Fruit fly (Drosophila melanogaster): ENCODE data around the gene Dok.
A peak's percentile ranks its signal among the peaks of the same experiment; 100 is the strongest.

The Dok gene

DNA sequence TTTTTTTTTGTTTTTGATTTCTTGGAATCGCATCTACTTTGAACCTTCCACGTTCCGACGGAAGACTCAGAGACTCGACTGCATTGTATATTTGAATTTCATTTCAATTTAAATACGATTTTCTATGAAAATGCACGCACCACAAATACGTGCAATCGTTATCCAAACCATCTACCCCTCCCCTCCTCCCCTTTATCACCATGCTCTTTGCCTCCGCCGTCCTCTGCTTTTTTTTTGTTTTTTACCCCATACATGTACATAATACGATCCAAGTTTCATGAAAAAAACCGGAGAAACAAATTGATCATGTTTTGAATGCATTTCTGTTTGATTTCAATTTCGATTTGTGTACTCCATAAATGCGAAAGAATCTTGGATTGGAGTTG lies 4.3 kb upstream of the Dok start:
- TF ChIP-seq CG12605 (GFP tag; IDR thresholded peaks at IDR 0.05) = peak; percentile 32; the same call in 1 of the 2 replicates
- no peak for TF ChIP-seq gl (tag; optimal IDR thresholded peaks at IDR 0.05)

DNA sequence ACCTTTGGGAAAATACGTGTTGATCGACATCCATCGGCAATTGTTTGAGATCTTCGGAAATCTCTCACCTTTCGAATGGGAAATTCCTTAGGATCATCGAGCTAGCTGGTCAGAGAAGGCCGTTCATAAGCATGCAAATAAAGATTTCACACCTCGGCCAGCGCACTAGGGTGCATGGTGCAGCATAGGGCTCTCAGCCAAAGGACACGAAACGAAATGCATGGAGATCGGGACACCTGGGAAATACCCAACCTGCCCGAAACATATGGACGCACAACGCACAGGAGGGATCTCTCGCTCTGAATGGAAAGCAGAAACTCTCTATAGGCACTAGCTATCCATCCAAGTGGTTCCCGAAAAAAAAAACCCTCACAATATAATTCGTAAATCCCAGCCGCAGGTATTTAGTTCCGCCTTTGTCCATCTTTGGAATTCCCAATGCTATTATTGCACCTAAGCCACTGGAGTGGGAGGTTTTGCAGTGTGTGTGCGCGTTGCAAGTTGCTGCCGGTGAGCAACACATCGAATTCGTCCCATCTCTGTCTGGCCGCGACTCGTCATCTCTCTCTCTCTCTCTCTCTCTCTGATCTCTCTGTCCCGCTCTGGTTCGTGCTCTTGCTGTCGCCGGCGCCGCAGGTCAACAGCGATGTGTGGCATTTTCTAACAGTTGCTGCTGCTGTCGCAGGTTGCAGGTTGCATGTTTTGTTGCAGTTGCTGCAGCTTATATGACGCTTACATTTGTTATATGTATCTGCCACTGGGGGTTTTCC lies 3.4 kb upstream of the Dok start:
- TF ChIP-seq CG13204 (GFP tag; optimal IDR thresholded peaks at IDR 0.05) (no peak), Ets98B (GFP tag; IDR thresholded peaks at IDR 0.05) (0 out of 2 replicates have a peak, but pooled peaks have one; percentile 22), CG14655 (GFP tag; optimal IDR thresholded peaks at IDR 0.05) (no peak), CG8159 (tag; optimal IDR thresholded peaks at IDR 0.05) (no peak), CG15710 (tag; optimal IDR thresholded peaks at IDR 0.05) (no peak), CG17806 (tag; optimal IDR thresholded peaks at IDR 0.05) (no peak), rn (GFP tag; IDR thresholded peaks at IDR 0.05) (no peak), CG34367 (tag; optimal IDR thresholded peaks at IDR 0.05) (no peak), EcR (GFP tag; optimal IDR thresholded peaks at IDR 0.05) (no peak), CG8301 (tag; optimal IDR thresholded peaks at IDR 0.05) (no peak), CG32121 (GFP tag; IDR thresholded peaks at IDR 0.05) (0 out of 2 replicates have a peak, but pooled peaks have one; percentile 9), Pif1A (GFP tag; optimal IDR thresholded peaks at IDR 0.05) (no peak), Pif1B (GFP tag; optimal IDR thresholded peaks at IDR 0.05) (no peak), Snoo (tag; optimal IDR thresholded peaks at IDR 0.05) (no peak), gl (tag; optimal IDR thresholded peaks at IDR 0.05) (no peak), fd96Ca (GFP tag; IDR thresholded peaks at IDR 0.05) (0 out of 3 replicates have a peak, but pooled peaks have one; percentile 15), CG4496 (GFP tag; IDR thresholded peaks at IDR 0.05) (peak; percentile 27; the same call in 1 of the 3 replicates)

DNA sequence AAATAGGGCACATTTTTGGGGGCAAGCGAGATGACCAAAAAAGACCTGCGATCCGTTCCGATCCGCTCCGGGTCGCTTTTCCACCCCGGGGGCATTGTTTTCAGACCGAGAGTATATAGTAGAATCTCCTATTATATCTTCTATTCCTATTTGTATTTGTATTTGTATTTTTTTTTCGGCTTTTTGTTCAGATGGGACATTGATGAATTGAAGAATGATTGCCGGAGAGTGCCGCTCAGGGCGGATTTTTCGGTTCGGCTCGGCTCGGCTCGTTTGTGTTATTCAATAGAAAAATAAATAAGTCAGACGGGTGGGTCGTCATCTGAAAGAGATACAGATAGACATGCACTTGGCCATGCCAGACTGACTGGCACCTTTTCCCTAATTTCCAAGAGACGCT lies 2.2 kb upstream of the Dok start:
- TF ChIP-seq gl (tag; optimal IDR thresholded peaks at IDR 0.05) (no peak), CG4496 (GFP tag; IDR thresholded peaks at IDR 0.05) (no peak), Pif1B (GFP tag; optimal IDR thresholded peaks at IDR 0.05) (no peak), CG10348 (GFP tag; IDR thresholded peaks at IDR 0.05) (no peak), rn (GFP tag; IDR thresholded peaks at IDR 0.05) (no peak), CG34367 (tag; optimal IDR thresholded peaks at IDR 0.05) (no peak), CG8159 (tag; optimal IDR thresholded peaks at IDR 0.05) (no peak), CG14655 (GFP tag; optimal IDR thresholded peaks at IDR 0.05) (no peak)

DNA sequence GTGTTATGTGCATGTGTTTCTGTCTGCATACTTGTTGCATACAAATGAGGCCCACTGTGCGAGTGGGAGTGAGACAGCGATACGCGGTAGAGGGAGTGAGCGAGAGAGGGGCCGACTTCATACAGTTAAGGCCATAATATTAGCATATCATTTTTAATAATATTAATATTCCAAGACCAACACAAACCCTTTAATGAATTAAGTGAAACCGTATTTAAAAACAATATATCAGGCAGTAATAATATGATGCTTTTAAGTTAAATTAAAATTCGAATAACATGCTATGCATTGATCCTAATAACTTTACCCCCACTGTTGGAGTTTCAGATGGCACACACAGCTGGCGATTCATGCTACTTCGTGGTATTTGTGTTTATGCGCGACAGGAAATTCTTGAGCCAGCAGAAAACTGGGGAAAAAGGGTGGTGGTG lies 817 bp downstream of the Dok start:
- peak; percentile 89 for TF ChIP-seq fd96Ca (GFP tag; IDR thresholded peaks at IDR 0.05)
- peak; percentile 99 for TF ChIP-seq CG8159 (tag; optimal IDR thresholded peaks at IDR 0.05)
- peak; percentile 70 for TF ChIP-seq EcR (GFP tag; optimal IDR thresholded peaks at IDR 0.05)
- peak; percentile 98 for TF ChIP-seq CG32121 (GFP tag; IDR thresholded peaks at IDR 0.05)
- TF ChIP-seq CG12605 (GFP tag; IDR thresholded peaks at IDR 0.05) = peak; percentile 98
- TF ChIP-seq Ets98B (GFP tag; IDR thresholded peaks at IDR 0.05) = peak; percentile 97
- TF ChIP-seq D1 (tag; optimal IDR thresholded peaks at IDR 0.05) = peak; percentile 96
- peak; percentile 95 for TF ChIP-seq Pif1A (GFP tag; optimal IDR thresholded peaks at IDR 0.05)
- TF ChIP-seq CG14655 (GFP tag; optimal IDR thresholded peaks at IDR 0.05) = peak; percentile 98
- peak; percentile 96 for TF ChIP-seq Pif1B (GFP tag; optimal IDR thresholded peaks at IDR 0.05)
- peak; percentile 98 for TF ChIP-seq CG15710 (tag; optimal IDR thresholded peaks at IDR 0.05)
- TF ChIP-seq CG10348 (GFP tag; IDR thresholded peaks at IDR 0.05) = peak; percentile 79
- peak; percentile 90 for TF ChIP-seq rn (GFP tag; IDR thresholded peaks at IDR 0.05)
- TF ChIP-seq Snoo (tag; optimal IDR thresholded peaks at IDR 0.05) = peak; percentile 96
- TF ChIP-seq CG4496 (GFP tag; IDR thresholded peaks at IDR 0.05) = peak; percentile 98
- peak; percentile 95 for TF ChIP-seq CG13204 (GFP tag; optimal IDR thresholded peaks at IDR 0.05)
- TF ChIP-seq CG17806 (tag; optimal IDR thresholded peaks at IDR 0.05) = peak; percentile 99
- peak; percentile 98 for TF ChIP-seq CG9948 (tag; optimal IDR thresholded peaks at IDR 0.05)
- peak; percentile 98 for TF ChIP-seq CG8301 (tag; optimal IDR thresholded peaks at IDR 0.05)
- peak; percentile 98 for TF ChIP-seq CG34367 (tag; optimal IDR thresholded peaks at IDR 0.05)
- peak; percentile 95 for TF ChIP-seq gl (tag; optimal IDR thresholded peaks at IDR 0.05)

DNA sequence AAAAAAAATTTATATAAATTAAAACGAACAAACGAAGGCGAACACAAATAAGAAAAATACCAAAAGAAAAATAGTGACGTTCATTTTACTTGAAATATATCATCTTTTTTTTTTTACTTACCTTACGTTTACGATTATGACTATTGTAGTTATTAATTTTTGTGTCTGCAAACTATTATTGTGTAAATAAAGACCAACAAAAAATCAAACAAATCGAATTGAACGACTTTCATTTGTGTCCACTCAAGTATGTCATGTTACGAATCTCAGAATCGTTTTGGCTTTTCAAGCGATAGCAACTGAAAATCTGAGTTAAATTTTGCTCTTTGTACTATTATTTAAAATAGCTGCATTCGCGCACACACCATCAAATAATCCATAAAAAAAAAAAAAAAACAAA lies 4.7 kb downstream of the Dok start, which contains the start of gene Acsf3:
Gene Acsf3 (plus strand): TSS at position 301 of the 400 bp plus-strand sequence.
- TF ChIP-seq CG8159 (tag; optimal IDR thresholded peaks at IDR 0.05) (no peak), Pif1B (GFP tag; optimal IDR thresholded peaks at IDR 0.05) (no peak)

DNA sequence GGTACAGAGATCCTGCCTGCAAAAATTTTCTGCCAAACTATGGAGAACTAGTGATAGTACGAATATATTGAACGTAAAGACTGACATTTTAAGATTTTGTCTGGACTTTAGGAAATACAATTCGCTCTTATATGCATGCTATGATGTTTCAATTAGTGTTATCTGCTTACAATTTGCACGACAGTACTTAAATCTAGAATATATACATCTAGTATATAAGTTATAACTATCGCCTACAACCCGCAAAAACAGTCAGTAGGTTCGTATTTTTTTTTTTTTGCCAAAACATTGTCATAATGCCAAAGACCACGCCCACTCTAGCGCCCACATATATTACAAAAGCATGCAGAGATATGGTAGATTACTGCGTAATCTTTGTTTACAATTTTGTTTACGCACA lies 8.1 kb downstream of the Dok start, which contains the start of gene CG42780:
Gene CG42780 (minus strand): TSS at position 101 of the 400 bp plus-strand sequence.
- no peak for TF ChIP-seq CG15710 (tag; optimal IDR thresholded peaks at IDR 0.05)
- no peak for TF ChIP-seq EcR (GFP tag; optimal IDR thresholded peaks at IDR 0.05)
- no peak for TF ChIP-seq rn (GFP tag; IDR thresholded peaks at IDR 0.05)
- no peak for TF ChIP-seq Pif1A (GFP tag; optimal IDR thresholded peaks at IDR 0.05)
- no peak for TF ChIP-seq CG13204 (GFP tag; optimal IDR thresholded peaks at IDR 0.05)
- no peak for TF ChIP-seq CG8301 (tag; optimal IDR thresholded peaks at IDR 0.05)
- TF ChIP-seq fd96Ca (GFP tag; IDR thresholded peaks at IDR 0.05) = no peak
- TF ChIP-seq gl (tag; optimal IDR thresholded peaks at IDR 0.05) = no peak
- no peak for TF ChIP-seq CG9948 (tag; optimal IDR thresholded peaks at IDR 0.05)
- no peak for TF ChIP-seq CG32121 (GFP tag; IDR thresholded peaks at IDR 0.05)
- TF ChIP-seq CG34367 (tag; optimal IDR thresholded peaks at IDR 0.05) = no peak
- no peak for TF ChIP-seq Pif1B (GFP tag; optimal IDR thresholded peaks at IDR 0.05)
- TF ChIP-seq CG10348 (GFP tag; IDR thresholded peaks at IDR 0.05) = no peak
- TF ChIP-seq CG4496 (GFP tag; IDR thresholded peaks at IDR 0.05) = no peak
- no peak for TF ChIP-seq D1 (tag; optimal IDR thresholded peaks at IDR 0.05)
- no peak for TF ChIP-seq CG8159 (tag; optimal IDR thresholded peaks at IDR 0.05)
- TF ChIP-seq CG14655 (GFP tag; optimal IDR thresholded peaks at IDR 0.05) = no peak
- no peak for TF ChIP-seq CG12605 (GFP tag; IDR thresholded peaks at IDR 0.05)
- TF ChIP-seq CG17806 (tag; optimal IDR thresholded peaks at IDR 0.05) = no peak
